Worm (Caenorhabditis elegans) whole organism, mixed stage, embryonic: ENCODE data around the gene zip-6.
"Not testable (repeated sequence)": the region's sequence is repeated elsewhere in the genome, so short reads cannot be mapped to it uniquely, and the experiment has no call there.

Source experiments
- bed-3 ChIP-seq: fragments of 200-800 bp; sonication (Bioruptor generic); optimal IDR thresholded peaks from 3 replicates; lab custom pipeline; 2018; ENCODE audit warnings: mild to moderate bottlenecking, missing genetic modification characterization, moderate library complexity, missing compliant biosample characterization
- blmp-1 ChIP-seq: fragments of 150-350 bp; optimal IDR thresholded peaks from 2 replicates; lab custom pipeline; 2014; ENCODE audit warnings: missing biosample characterization, missing genetic modification characterization
- ceh-39 ChIP-seq: fragments of 150-350 bp; optimal IDR thresholded peaks from 2 replicates; lab custom pipeline; 2014; ENCODE audit warnings: missing biosample characterization, missing genetic modification characterization
- ceh-83 ChIP-seq: fragments of 200-800 bp; sonication (Bioruptor generic); optimal IDR thresholded peaks from 2 replicates; lab custom pipeline; 2018; ENCODE audit warnings: mild to moderate bottlenecking, missing genetic modification characterization, missing compliant biosample characterization
- ces-1 ChIP-seq: fragments of 150-350 bp; optimal IDR thresholded peaks from 2 replicates; lab custom pipeline; 2014; ENCODE audit warnings: missing biosample characterization, missing genetic modification reagents, missing genetic modification characterization
- cnd-1 ChIP-seq: fragments of 200-800 bp; sonication (Bioruptor generic); optimal IDR thresholded peaks from 2 replicates; lab custom pipeline; 2018; ENCODE audit warnings: mild to moderate bottlenecking, missing genetic modification characterization, missing compliant biosample characterization
- drap-1 ChIP-seq: fragments of 200-800 bp; sonication (Bioruptor generic); optimal IDR thresholded peaks from 3 replicates; lab custom pipeline; 2018; ENCODE audit warnings: mild to moderate bottlenecking, missing genetic modification characterization, missing compliant biosample characterization
- elt-1 ChIP-seq: sonication (generic microtip); optimal IDR thresholded peaks from 2 replicates; lab custom pipeline; 2017; ENCODE audit warnings: missing genetic modification characterization, mild to moderate bottlenecking, missing compliant biosample characterization, antibody characterized with exemption, moderate library complexity, borderline replicate concordance; ENCODE audit not compliant: insufficient read depth
- elt-3 ChIP-seq: fragments of 150-350 bp; optimal IDR thresholded peaks from 2 replicates; lab custom pipeline; 2014; ENCODE audit warnings: missing biosample characterization, missing genetic modification characterization
- flh-1 ChIP-seq: fragments of 200-800 bp; sonication (Bioruptor generic); optimal IDR thresholded peaks from 2 replicates; lab custom pipeline; 2018; ENCODE audit warnings: mild to moderate bottlenecking, missing genetic modification characterization, moderate library complexity, missing compliant biosample characterization
- ham-2 ChIP-seq: fragments of 200-800 bp; sonication (Bioruptor generic); optimal IDR thresholded peaks from 2 replicates; lab custom pipeline; 2018; ENCODE audit warnings: mild to moderate bottlenecking, missing genetic modification characterization, missing compliant biosample characterization
- hlh-1 ChIP-seq: fragments of 150-350 bp; optimal IDR thresholded peaks from 2 replicates; lab custom pipeline; 2014; ENCODE audit warnings: missing biosample characterization, missing genetic modification reagents, missing genetic modification characterization
- lin-13 ChIP-seq: fragments of 150-350 bp; optimal IDR thresholded peaks from 2 replicates; lab custom pipeline; 2014; ENCODE audit warnings: missing biosample characterization, missing genetic modification characterization
- lin-32 ChIP-seq: fragments of 200-800 bp; sonication (Bioruptor generic); optimal IDR thresholded peaks from 2 replicates; lab custom pipeline; 2018; ENCODE audit warnings: mild to moderate bottlenecking, missing genetic modification characterization, missing compliant biosample characterization
- lsy-2 ChIP-seq: fragments of 150-350 bp; optimal IDR thresholded peaks from 2 replicates; lab custom pipeline; 2014; ENCODE audit warnings: missing biosample characterization, missing genetic modification characterization
- mab-5 ChIP-seq: fragments of 150-350 bp; optimal IDR thresholded peaks from 2 replicates; lab custom pipeline; 2014; ENCODE audit warnings: missing biosample characterization, missing genetic modification characterization
- mep-1 ChIP-seq: fragments of 150-350 bp; optimal IDR thresholded peaks from 2 replicates; lab custom pipeline; 2017; ENCODE audit warnings: missing biosample characterization, missing genetic modification reagents, missing genetic modification characterization, inconsistent platforms
- mls-2 ChIP-seq: sonication (generic microtip); optimal IDR thresholded peaks from 2 replicates; lab custom pipeline; 2016; ENCODE audit warnings: mild to moderate bottlenecking, missing genetic modification characterization, moderate library complexity, missing compliant biosample characterization
- nhr-12 ChIP-seq: fragments of 150-350 bp; optimal IDR thresholded peaks from 2 replicates; lab custom pipeline; 2014; ENCODE audit warnings: missing biosample characterization, missing genetic modification characterization
- nhr-2 ChIP-seq: fragments of 150-350 bp; optimal IDR thresholded peaks from 2 replicates; lab custom pipeline; 2014; ENCODE audit warnings: missing biosample characterization, missing genetic modification characterization
- nhr-28 ChIP-seq: fragments of 150-350 bp; optimal IDR thresholded peaks from 2 replicates; lab custom pipeline; 2014; ENCODE audit warnings: missing biosample characterization, missing genetic modification characterization
- pha-4 ChIP-seq: fragments of 150-350 bp; optimal IDR thresholded peaks from 2 replicates; lab custom pipeline; 2018; ENCODE audit warnings: missing biosample characterization, missing genetic modification reagents, missing genetic modification characterization
- sem-2 ChIP-seq: fragments of 200-800 bp; sonication (Bioruptor generic); optimal IDR thresholded peaks from 2 replicates; lab custom pipeline; 2018; ENCODE audit warnings: mild to moderate bottlenecking, missing genetic modification characterization, missing compliant biosample characterization
- snpc-4 ChIP-seq: fragments of 150-350 bp; optimal IDR thresholded peaks from 2 replicates; lab custom pipeline; 2014; ENCODE audit warnings: missing biosample characterization, missing genetic modification characterization
- sptf-1 ChIP-seq: sonication (generic microtip); optimal IDR thresholded peaks from 2 replicates; lab custom pipeline; 2017; ENCODE audit warnings: mild to moderate bottlenecking, missing genetic modification characterization, moderate library complexity, missing compliant biosample characterization
- tbx-8 ChIP-seq: fragments of 200-800 bp; sonication (Bioruptor generic); optimal IDR thresholded peaks from 2 replicates; lab custom pipeline; 2018; ENCODE audit warnings: mild to moderate bottlenecking, missing genetic modification characterization, moderate library complexity, missing compliant biosample characterization
- unc-120 ChIP-seq: sonication (generic microtip); optimal IDR thresholded peaks from 2 replicates; lab custom pipeline; 2017; ENCODE audit warnings: missing genetic modification characterization, missing compliant biosample characterization; ENCODE audit not compliant: poor library complexity, severe bottlenecking
- unc-39 ChIP-seq: fragments of 150-350 bp; optimal IDR thresholded peaks from 2 replicates; lab custom pipeline; 2014; ENCODE audit warnings: missing biosample characterization, missing genetic modification characterization
- unc-62 ChIP-seq: fragments of 150-350 bp; optimal IDR thresholded peaks from 2 replicates; lab custom pipeline; 2014; ENCODE audit warnings: missing biosample characterization, missing genetic modification reagents, missing genetic modification characterization
- zip-8 ChIP-seq: fragments of 150-350 bp; optimal IDR thresholded peaks from 2 replicates; lab custom pipeline; 2014; ENCODE audit warnings: missing biosample characterization, missing genetic modification characterization
- ztf-11 ChIP-seq: fragments of 150-350 bp; optimal IDR thresholded peaks from 2 replicates; lab custom pipeline; 2014; ENCODE audit warnings: missing biosample characterization, missing genetic modification characterization

zip-6 gene

DNA sequence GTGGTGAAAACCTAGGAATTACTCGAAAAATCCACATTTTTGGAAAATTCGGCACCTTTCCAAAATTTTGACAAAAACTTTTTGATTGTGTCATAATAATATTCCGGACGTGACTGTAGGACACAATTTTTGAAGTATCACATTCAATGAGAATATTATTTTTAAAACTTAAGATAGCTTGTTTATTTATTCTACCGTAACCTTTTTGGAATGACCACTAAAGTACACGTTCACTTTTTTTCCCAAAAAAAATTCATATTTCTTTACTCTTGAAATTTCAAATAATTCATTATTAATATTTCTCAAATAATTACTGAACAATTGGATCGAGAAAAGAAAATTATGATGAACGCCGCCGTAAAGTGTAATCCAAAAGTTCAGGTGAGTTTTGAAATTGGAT is 10.8 kb downstream of the zip-6 start, which contains the start of gene R07H5.9:
Gene R07H5.9, plus strand, starts transcription at position 301 of the 400 bp plus-strand sequence.
- no peak for TF ChIP-seq elt-3 (tag; lab: Kevin White, UChicago)
- TF ChIP-seq blmp-1 = no peak
- TF ChIP-seq mls-2 = no peak
- TF ChIP-seq snpc-4 (tag; lab: Kevin White, UChicago) = no peak
- no peak for TF ChIP-seq ztf-11 (tag; lab: Kevin White, UChicago)
- no peak for TF ChIP-seq tbx-8 (GFP tag; lab: Kevin White, UChicago)
- TF ChIP-seq flh-1 (GFP tag; lab: Kevin White, UChicago) = no peak
- TF ChIP-seq cnd-1 (tag; lab: Kevin White, UChicago) = no peak
- TF ChIP-seq unc-39 (tag; lab: Kevin White, UChicago) = no peak
- TF ChIP-seq ham-2 (GFP tag; lab: Kevin White, UChicago) = no peak
- TF ChIP-seq hlh-1 (tag; lab: Kevin White, UChicago) = no peak
- no peak for TF ChIP-seq mep-1
- TF ChIP-seq mab-5 (tag; lab: Kevin White, UChicago) = no peak
- no peak for TF ChIP-seq sptf-1 (tag; lab: Kevin White, UChicago)
- TF ChIP-seq pha-4 = no peak
- TF ChIP-seq lin-13 (tag; lab: Kevin White, UChicago) = no peak
- TF ChIP-seq nhr-28 = no peak
- TF ChIP-seq sem-2 = no peak
- no peak for TF ChIP-seq lin-32 (GFP tag; lab: Kevin White, UChicago)
- no peak for TF ChIP-seq ces-1 (GFP tag; lab: Kevin White, UChicago)
- TF ChIP-seq, all 35 proteins: peak for 0

DNA sequence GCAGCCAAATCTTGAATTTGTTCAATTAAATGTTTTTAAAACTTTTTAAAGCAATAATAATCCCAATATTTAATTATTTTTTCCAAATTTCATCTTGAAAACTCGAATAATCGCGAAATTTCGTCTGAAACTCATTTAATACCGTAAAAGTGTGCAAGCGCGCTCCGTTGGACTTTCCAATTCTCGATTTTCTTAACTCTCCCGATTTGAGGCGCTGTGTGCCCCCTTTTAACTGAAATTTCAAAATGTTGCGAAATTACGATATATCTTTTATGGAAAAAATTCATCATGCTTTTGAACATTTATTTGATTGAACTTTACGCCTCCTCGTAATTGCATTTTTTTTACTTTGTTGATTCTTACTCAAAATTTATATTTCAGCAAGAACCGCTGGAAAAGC is 15.5 kb downstream of the zip-6 start, which contains the start of gene R07H5.11:
Gene R07H5.11, plus strand, starts transcription at position 380 of the 400 bp plus-strand sequence.
- not testable (repeated sequence) for TF ChIP-seq unc-39 (tag; lab: Kevin White, UChicago); cnd-1 (tag; lab: Kevin White, UChicago); ces-1 (GFP tag; lab: Kevin White, UChicago)

- TF ChIP-seq mls-2; unc-120 (tag; lab: Kevin White, UChicago); mep-1: not testable (repeated sequence)
Measured at ce11 chrIV:11198983-11199382, 19.0 kb downstream of the zip-6 start, which contains the start of gene R07H5.16. Gene R07H5.16 (plus strand): TSS chrIV:11199330.

DNA sequence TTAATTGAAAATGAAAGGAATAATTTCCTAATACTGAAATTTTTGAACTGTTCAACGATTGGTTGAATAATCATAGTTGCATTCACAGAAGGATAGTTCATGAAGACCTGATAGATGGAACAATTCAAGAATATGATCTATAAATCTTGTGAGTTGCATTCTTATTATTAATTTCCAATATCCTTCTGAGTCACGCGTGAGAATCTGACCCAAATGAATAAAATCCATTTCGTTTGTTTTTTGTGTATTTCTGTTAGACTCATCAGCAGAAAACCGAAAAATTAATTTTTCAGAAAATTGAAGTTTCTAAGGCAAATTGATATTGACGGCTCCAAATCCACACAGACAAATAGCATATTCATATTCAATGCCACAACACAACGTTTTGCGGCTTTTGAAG is 28.5 kb downstream of the zip-6 start, which contains the start of gene fbxb-79:
Gene fbxb-79, minus strand, starts transcription at position 101 of the 400 bp plus-strand sequence.
- TF ChIP-seq zip-8 = no peak

DNA sequence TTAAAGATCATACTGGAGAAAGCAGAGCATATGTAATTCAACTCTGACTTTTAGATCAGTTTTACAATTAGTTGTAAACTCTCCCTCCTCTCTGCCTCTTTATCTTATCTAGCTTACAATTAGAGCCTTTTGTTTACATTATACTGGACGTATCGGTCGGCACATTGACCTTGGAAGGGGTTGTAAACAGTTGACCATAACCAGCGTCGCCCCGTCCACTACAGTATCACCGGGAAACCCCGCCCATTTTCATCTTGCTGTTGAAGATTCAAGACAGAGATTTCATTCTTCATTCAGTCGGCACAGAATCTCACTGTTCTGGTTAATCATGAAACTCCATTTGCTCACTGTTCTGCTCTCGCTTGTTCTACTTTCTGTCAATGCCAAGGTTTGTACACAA is 31.2 kb downstream of the zip-6 start, which contains the start of gene sdz-27:
Gene sdz-27, plus strand, starts transcription at position 301 of the 400 bp plus-strand sequence.
- TF ChIP-seq lsy-2 (no peak), cnd-1 (tag; lab: Kevin White, UChicago) (no peak), lin-32 (GFP tag; lab: Kevin White, UChicago) (no peak), mls-2 (no peak), mep-1 (no peak), nhr-28 (no peak), nhr-12 (tag; lab: Kevin White, UChicago) (no peak), snpc-4 (tag; lab: Kevin White, UChicago) (no peak), ham-2 (GFP tag; lab: Kevin White, UChicago) (no peak), tbx-8 (GFP tag; lab: Kevin White, UChicago) (no peak), unc-39 (tag; lab: Kevin White, UChicago) (no peak), elt-1 (tag; lab: Kevin White, UChicago) (no peak), drap-1 (no peak), ceh-39 (tag; lab: Kevin White, UChicago) (no peak), flh-1 (GFP tag; lab: Kevin White, UChicago) (no peak), zip-8 (no peak)
- TF ChIP-seq, all 35 proteins: peak for 0

DNA sequence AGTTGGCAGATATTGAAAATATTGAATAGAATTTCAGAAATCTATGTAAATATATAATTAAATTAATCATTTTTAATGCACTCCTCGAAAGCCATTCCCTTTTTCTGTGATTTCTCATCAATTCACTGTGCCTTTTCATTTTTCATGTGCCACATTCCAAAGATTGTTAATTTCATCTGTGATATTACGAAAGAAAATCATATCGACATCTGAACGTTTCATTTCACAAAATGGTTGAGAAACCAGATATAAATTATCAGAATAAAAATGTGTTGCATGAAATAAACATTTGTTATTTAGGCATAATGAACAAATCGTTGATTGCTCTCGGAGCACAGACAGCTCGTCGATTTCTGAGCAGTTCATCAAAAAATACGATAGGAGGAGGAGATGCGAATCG is 33.9 kb downstream of the zip-6 start, which contains the start of gene nuaf-3:
Gene nuaf-3, plus strand, starts transcription at position 301 of the 400 bp plus-strand sequence.
- TF ChIP-seq bed-3 (no peak), hlh-1 (tag; lab: Kevin White, UChicago) (no peak), unc-120 (tag; lab: Kevin White, UChicago) (no peak), unc-39 (tag; lab: Kevin White, UChicago) (no peak), nhr-12 (tag; lab: Kevin White, UChicago) (no peak), ces-1 (GFP tag; lab: Kevin White, UChicago) (no peak), ceh-83 (GFP tag; lab: Kevin White, UChicago) (no peak), ztf-11 (tag; lab: Kevin White, UChicago) (no peak), blmp-1 (no peak), nhr-2 (no peak), unc-62 (GFP tag; lab: Kevin White, UChicago) (no peak), mab-5 (tag; lab: Kevin White, UChicago) (no peak), lin-13 (tag; lab: Kevin White, UChicago) (no peak)
